In genomic region chrX:6599233-6599632, dm6 we compare ENCODE assay signal across 1 fruit fly cellular context.
TF ChIP-seq lines count a peak whose summit lies in the region.

No protein-coding gene starts in this region.

TF ChIP-seq in whole organism, embryonic, 481 proteins besides CTCF, POLR2A, EP300 and RAD21 (continued from another document and continues in another):
- TF ChIP-seq GATAe (GFP tag; conservative IDR thresholded peaks at IDR 0.05; lab: Robert Waterston, UW), result peak; percentile 86
- no peak for TF ChIP-seq crp (GFP tag; optimal IDR thresholded peaks at IDR 0.05; lab: Kevin White, UChicago)
- TF ChIP-seq CG12299 (tag; optimal IDR thresholded peaks at IDR 0.05; lab: Kevin White, UChicago), result no peak
- TF ChIP-seq CG9817 (tag; optimal IDR thresholded peaks at IDR 0.05; lab: Kevin White, UChicago), result no peak
- no peak for TF ChIP-seq Poxn (GFP tag; IDR thresholded peaks at IDR 0.05; lab: Robert Waterston, UW)
- no peak for TF ChIP-seq twi (tag; optimal IDR thresholded peaks at IDR 0.05; lab: Kevin White, UChicago)
- TF ChIP-seq sd (tag; optimal IDR thresholded peaks at IDR 0.05; lab: Kevin White, UChicago), result no peak
- peak; percentile 23 for TF ChIP-seq CoRest (tag; optimal IDR thresholded peaks at IDR 0.05; lab: Kevin White, UChicago)
- peak; percentile 70 for TF ChIP-seq Dp (GFP tag; optimal IDR thresholded peaks at IDR 0.05; lab: Kevin White, UChicago)
- no peak for TF ChIP-seq CHES-1-like (GFP tag; optimal IDR thresholded peaks at IDR 0.05; lab: Kevin White, UChicago)
- peak; percentile 95 for TF ChIP-seq CG11695 (GFP tag; IDR thresholded peaks at IDR 0.05; lab: Robert Waterston, UW)
- TF ChIP-seq pita (GFP tag; optimal IDR thresholded peaks at IDR 0.05; lab: Kevin White, UChicago), result no peak
- peak; percentile 76 for TF ChIP-seq Blimp-1 (GFP tag; optimal IDR thresholded peaks at IDR 0.05; lab: Kevin White, UChicago)
- no peak for TF ChIP-seq CG30020 (tag; optimal IDR thresholded peaks at IDR 0.05; lab: Kevin White, UChicago)
- no peak for TF ChIP-seq fd102C (GFP tag; optimal IDR thresholded peaks at IDR 0.05; lab: Kevin White, UChicago)
- no peak for TF ChIP-seq gcm2 (GFP tag; optimal IDR thresholded peaks at IDR 0.05; lab: Kevin White, UChicago)
- peak; percentile 90 for TF ChIP-seq CG12744 (GFP tag; optimal IDR thresholded peaks at IDR 0.05; lab: Kevin White, UChicago)
- TF ChIP-seq CG14667 (GFP tag; IDR thresholded peaks at IDR 0.05; lab: Robert Waterston, UW), result peak; percentile 97
- TF ChIP-seq Ets97D (GFP tag; optimal IDR thresholded peaks at IDR 0.05; lab: Kevin White, UChicago), result peak; percentile 70
- TF ChIP-seq danr (GFP tag; IDR thresholded peaks at IDR 0.05; lab: Robert Waterston, UW), result peak; percentile 95
- peak; percentile 87 for TF ChIP-seq cwo (GFP tag; optimal IDR thresholded peaks at IDR 0.05; lab: Kevin White, UChicago)
- peak; percentile 71 for TF ChIP-seq exex (tag; optimal IDR thresholded peaks at IDR 0.05; lab: Kevin White, UChicago)
- peak; percentile 87 for TF ChIP-seq CG33213 (GFP tag; optimal IDR thresholded peaks at IDR 0.05; lab: Kevin White, UChicago)
- peak; percentile 90 for TF ChIP-seq CG4404 (GFP tag; IDR thresholded peaks at IDR 0.05; lab: Robert Waterston, UW)
- no peak for TF ChIP-seq CG7556 (GFP tag; optimal IDR thresholded peaks at IDR 0.05; lab: Kevin White, UChicago)
- peak; percentile 99 for TF ChIP-seq Rfx (GFP tag; IDR thresholded peaks at IDR 0.05; lab: Robert Waterston, UW)
- peak; percentile 96 for TF ChIP-seq CG2199 (GFP tag; IDR thresholded peaks at IDR 0.05; lab: Robert Waterston, UW)
- TF ChIP-seq gfzf (GFP tag; optimal IDR thresholded peaks at IDR 0.05; lab: Kevin White, UChicago), result peak; percentile 20
- TF ChIP-seq insv (GFP tag; optimal IDR thresholded peaks at IDR 0.05; lab: Kevin White, UChicago), result no peak
- no peak for TF ChIP-seq hb (GFP tag; IDR thresholded peaks at IDR 0.05; lab: Robert Waterston, UW; ENCODE audit: partially characterized antibody)
- TF ChIP-seq CG8924 (tag; optimal IDR thresholded peaks at IDR 0.05; lab: Kevin White, UChicago), result no peak
- TF ChIP-seq CG11504 (tag; optimal IDR thresholded peaks at IDR 0.05; lab: Kevin White, UChicago), result peak; percentile 83
- peak; percentile 98 for TF ChIP-seq Ada2b (GFP tag; IDR thresholded peaks at IDR 0.05; lab: Robert Waterston, UW)
- peak; percentile 42; the same call in 1 of the 2 replicates for TF ChIP-seq wor (GFP tag; IDR thresholded peaks at IDR 0.05; lab: Robert Waterston, UW)
- TF ChIP-seq CG9876 (GFP tag; optimal IDR thresholded peaks at IDR 0.05; lab: Kevin White, UChicago), result no peak
- TF ChIP-seq Taf1 (GFP tag; IDR thresholded peaks at IDR 0.05; lab: Robert Waterston, UW), result peak; percentile 97
- no peak for TF ChIP-seq psq (GFP tag; optimal IDR thresholded peaks at IDR 0.05; lab: Kevin White, UChicago)
- no peak for TF ChIP-seq Dfd (GFP tag; optimal IDR thresholded peaks at IDR 0.05; lab: Kevin White, UChicago)
- TF ChIP-seq fd64A (GFP tag; optimal IDR thresholded peaks at IDR 0.05; lab: Kevin White, UChicago), result peak; percentile 15
- no peak for TF ChIP-seq CG16815 (GFP tag; optimal IDR thresholded peaks at IDR 0.05; lab: Kevin White, UChicago)
- TF ChIP-seq slbo (GFP tag; IDR thresholded peaks at IDR 0.05; lab: Robert Waterston, UW), result no peak
- peak; percentile 90 for TF ChIP-seq ci (GFP tag; IDR thresholded peaks at IDR 0.05; lab: Robert Waterston, UW)
- peak; percentile 82 for TF ChIP-seq CG4854 (GFP tag; optimal IDR thresholded peaks at IDR 0.05; lab: Kevin White, UChicago)
- TF ChIP-seq MESR4 (GFP tag; optimal IDR thresholded peaks at IDR 0.05; lab: Kevin White, UChicago), result peak; percentile 7
- peak; percentile 65 for TF ChIP-seq croc (GFP tag; conservative IDR thresholded peaks at IDR 0.05; lab: Robert Waterston, UW)
- no peak for TF ChIP-seq TFAM (GFP tag; optimal IDR thresholded peaks at IDR 0.05; lab: Kevin White, UChicago)
- no peak for TF ChIP-seq CG3065 (GFP tag; optimal IDR thresholded peaks at IDR 0.05; lab: Kevin White, UChicago)
- TF ChIP-seq CG14014 (GFP tag; IDR thresholded peaks at IDR 0.05; lab: Robert Waterston, UW), result peak; percentile 98
- TF ChIP-seq CG15601 (tag; optimal IDR thresholded peaks at IDR 0.05; lab: Kevin White, UChicago), result no peak
- TF ChIP-seq Adf1 (GFP tag; IDR thresholded peaks at IDR 0.05; lab: Robert Waterston, UW), result peak; percentile 68
- TF ChIP-seq E2f1 (GFP tag; IDR thresholded peaks at IDR 0.05; lab: Robert Waterston, UW), result peak; percentile 98
- TF ChIP-seq ham (GFP tag; IDR thresholded peaks at IDR 0.05; lab: Robert Waterston, UW), result no peak
- peak; percentile 97 for TF ChIP-seq gce (GFP tag; IDR thresholded peaks at IDR 0.05; lab: Robert Waterston, UW)
- TF ChIP-seq CG16779 (GFP tag; IDR thresholded peaks at IDR 0.05; lab: Robert Waterston, UW), result peak; percentile 91
- peak; percentile 96 for TF ChIP-seq sens-2 (GFP tag; IDR thresholded peaks at IDR 0.05; lab: Robert Waterston, UW)
- peak; percentile 34 for TF ChIP-seq BEAF-32 (GFP tag; optimal IDR thresholded peaks at IDR 0.05; lab: Kevin White, UChicago)
- TF ChIP-seq CG14050 (GFP tag; IDR thresholded peaks at IDR 0.05; lab: Robert Waterston, UW), result no peak
- TF ChIP-seq Aef1 (GFP tag; IDR thresholded peaks at IDR 0.05; lab: Robert Waterston, UW), result peak; percentile 99
- TF ChIP-seq Awh (GFP tag; IDR thresholded peaks at IDR 0.05; lab: Robert Waterston, UW), result peak; percentile 98
- no peak for TF ChIP-seq Mes4 (GFP tag; optimal IDR thresholded peaks at IDR 0.05; lab: Kevin White, UChicago)
- peak; percentile 77 for TF ChIP-seq Oaz (GFP tag; IDR thresholded peaks at IDR 0.05; lab: Robert Waterston, UW)
- peak; percentile 98 for TF ChIP-seq Drgx (GFP tag; IDR thresholded peaks at IDR 0.05; lab: Robert Waterston, UW)
- TF ChIP-seq Hmx (GFP tag; optimal IDR thresholded peaks at IDR 0.05; lab: Kevin White, UChicago), result peak; percentile 66
- TF ChIP-seq chm (GFP tag; IDR thresholded peaks at IDR 0.05; lab: Robert Waterston, UW), result peak; percentile 85
- TF ChIP-seq bigmax (GFP tag; optimal IDR thresholded peaks at IDR 0.05; lab: Kevin White, UChicago), result no peak
- peak; percentile 99 for TF ChIP-seq CG18011 (GFP tag; optimal IDR thresholded peaks at IDR 0.05; lab: Kevin White, UChicago)
- peak in 1 of 3 experiments; percentile 20 for TF ChIP-seq Stat92E (GFP tag; optimal IDR thresholded peaks at IDR 0.05; lab: Kevin White, UChicago)
- peak; percentile 82 for TF ChIP-seq E2f2 (GFP tag; IDR thresholded peaks at IDR 0.05; lab: Robert Waterston, UW)
- TF ChIP-seq CG8089 (GFP tag; optimal IDR thresholded peaks at IDR 0.05; lab: Kevin White, UChicago), result peak; percentile 78
- TF ChIP-seq CG10274 (GFP tag; optimal IDR thresholded peaks at IDR 0.05; lab: Kevin White, UChicago), result peak; percentile 49
- TF ChIP-seq dmrt11E (tag; optimal IDR thresholded peaks at IDR 0.05; lab: Kevin White, UChicago), result no peak
- peak; percentile 18 for TF ChIP-seq Lhr (GFP tag; optimal IDR thresholded peaks at IDR 0.05; lab: Kevin White, UChicago)
- TF ChIP-seq Hr51 (GFP tag; optimal IDR thresholded peaks at IDR 0.05; lab: Kevin White, UChicago), result no peak
- no peak for TF ChIP-seq CG3407 (GFP tag; optimal IDR thresholded peaks at IDR 0.05; lab: Kevin White, UChicago)
- TF ChIP-seq salm (tag; optimal IDR thresholded peaks at IDR 0.05; lab: Kevin White, UChicago), result no peak
- no peak for TF ChIP-seq Atf-2 (GFP tag; optimal IDR thresholded peaks at IDR 0.05; lab: Kevin White, UChicago)
- peak; percentile 88 for TF ChIP-seq Atf6 (GFP tag; IDR thresholded peaks at IDR 0.05; lab: Robert Waterston, UW)
- TF ChIP-seq Hr78 (GFP tag; optimal IDR thresholded peaks at IDR 0.05; lab: Kevin White, UChicago), result peak in 1 of 2 experiments; percentile 31
- peak; percentile 84 for TF ChIP-seq H15 (GFP tag; IDR thresholded peaks at IDR 0.05; lab: Robert Waterston, UW)
- TF ChIP-seq CG9609 (GFP tag; optimal IDR thresholded peaks at IDR 0.05; lab: Kevin White, UChicago), result no peak
- TF ChIP-seq ranshi (GFP tag; IDR thresholded peaks at IDR 0.05; lab: Robert Waterston, UW), result peak; percentile 99
- peak; percentile 79 for TF ChIP-seq CG10267 (tag; optimal IDR thresholded peaks at IDR 0.05; lab: Kevin White, UChicago)
- peak; percentile 47 for TF ChIP-seq nerfin-1 (tag; optimal IDR thresholded peaks at IDR 0.05; lab: Kevin White, UChicago)
- peak; percentile 83 for TF ChIP-seq CG15011 (GFP tag; optimal IDR thresholded peaks at IDR 0.05; lab: Kevin White, UChicago)
- TF ChIP-seq CG2889 (GFP tag; IDR thresholded peaks at IDR 0.05; lab: Robert Waterston, UW), result no peak
- TF ChIP-seq CG4617 (GFP tag; optimal IDR thresholded peaks at IDR 0.05; lab: Kevin White, UChicago; ENCODE audit: borderline replicate concordance), result peak; percentile 29
- no peak for TF ChIP-seq CG16863 (GFP tag; optimal IDR thresholded peaks at IDR 0.05; lab: Kevin White, UChicago)
- TF ChIP-seq cato (GFP tag; optimal IDR thresholded peaks at IDR 0.05; lab: Kevin White, UChicago; ENCODE audit: borderline replicate concordance), result peak; percentile 70
- peak; percentile 93 for TF ChIP-seq CG2678 (tag; optimal IDR thresholded peaks at IDR 0.05; lab: Kevin White, UChicago)
- no peak for TF ChIP-seq yki (optimal IDR thresholded peaks at IDR 0.05; lab: Kevin White, UChicago)
- TF ChIP-seq Spps (tag; optimal IDR thresholded peaks at IDR 0.05; lab: Kevin White, UChicago), result peak; percentile 58
- peak; percentile 84 for TF ChIP-seq ems (GFP tag; optimal IDR thresholded peaks at IDR 0.05; lab: Kevin White, UChicago)
- TF ChIP-seq CG4424 (GFP tag; optimal IDR thresholded peaks at IDR 0.05; lab: Kevin White, UChicago), result peak; percentile 86
- no peak for TF ChIP-seq hbn (GFP tag; IDR thresholded peaks at IDR 0.05; lab: Robert Waterston, UW; ENCODE audit: partially characterized antibody)
- no peak for TF ChIP-seq CG18619 (GFP tag; optimal IDR thresholded peaks at IDR 0.05; lab: Kevin White, UChicago)
- peak; percentile 30; the same call in 1 of the 3 replicates for TF ChIP-seq knrl (GFP tag; IDR thresholded peaks at IDR 0.05; lab: Robert Waterston, UW; ENCODE audit: partially characterized antibody)
- TF ChIP-seq tll (GFP tag; optimal IDR thresholded peaks at IDR 0.05; lab: Kevin White, UChicago), result no peak
- TF ChIP-seq ERR (GFP tag; optimal IDR thresholded peaks at IDR 0.05; lab: Kevin White, UChicago), result peak; percentile 89
- peak; percentile 95 for TF ChIP-seq CG6175 (GFP tag; IDR thresholded peaks at IDR 0.05; lab: Robert Waterston, UW)
- peak; percentile 92 for TF ChIP-seq ken (GFP tag; IDR thresholded peaks at IDR 0.05; lab: Robert Waterston, UW)
- peak; percentile 85 for TF ChIP-seq CG7987 (GFP tag; optimal IDR thresholded peaks at IDR 0.05; lab: Kevin White, UChicago)
- peak; percentile 52; the same call in 1 of the 2 replicates for TF ChIP-seq lmd (GFP tag; IDR thresholded peaks at IDR 0.05; lab: Robert Waterston, UW)
- peak; percentile 98 for TF ChIP-seq CG11247 (GFP tag; IDR thresholded peaks at IDR 0.05; lab: Robert Waterston, UW)
- peak; percentile 96 for TF ChIP-seq sens (GFP tag; lab: Kevin White, UChicago)
- TF ChIP-seq CG1792 (GFP tag; optimal IDR thresholded peaks at IDR 0.05; lab: Kevin White, UChicago), result peak; percentile 76
- TF ChIP-seq CG13894 (tag; optimal IDR thresholded peaks at IDR 0.05; lab: Kevin White, UChicago), result peak; percentile 89
- peak; percentile 94 for TF ChIP-seq CG18599 (GFP tag; optimal IDR thresholded peaks at IDR 0.05; lab: Kevin White, UChicago)
- TF ChIP-seq CG7271 (tag; optimal IDR thresholded peaks at IDR 0.05; lab: Kevin White, UChicago), result peak; percentile 65
- TF ChIP-seq Trl (optimal IDR thresholded peaks at IDR 0.05; lab: Kevin White, UChicago), result peak in 1 of 2 experiments; percentile 1
- TF ChIP-seq Trl (GFP tag; optimal IDR thresholded peaks at IDR 0.05; lab: Kevin White, UChicago), result peak; percentile 93
- TF ChIP-seq Abd-B (GFP tag; optimal IDR thresholded peaks at IDR 0.05; lab: Kevin White, UChicago), result peak; percentile 73
- peak; percentile 87 for TF ChIP-seq nmo (GFP tag; optimal IDR thresholded peaks at IDR 0.05; lab: Kevin White, UChicago)
- TF ChIP-seq disco-r (GFP tag; optimal IDR thresholded peaks at IDR 0.05; lab: Kevin White, UChicago), result no peak
- TF ChIP-seq zf30C (GFP tag; optimal IDR thresholded peaks at IDR 0.05; lab: Kevin White, UChicago), result no peak
- no peak for TF ChIP-seq az2 (GFP tag; optimal IDR thresholded peaks at IDR 0.05; lab: Kevin White, UChicago)
- TF ChIP-seq CG7745 (tag; optimal IDR thresholded peaks at IDR 0.05; lab: Kevin White, UChicago), result no peak
- TF ChIP-seq CG3838 (GFP tag; optimal IDR thresholded peaks at IDR 0.05; lab: Kevin White, UChicago), result no peak
- TF ChIP-seq Gug (GFP tag; IDR thresholded peaks at IDR 0.05; lab: Robert Waterston, UW), result peak; percentile 96
- TF ChIP-seq ap (GFP tag; IDR thresholded peaks at IDR 0.05; lab: Robert Waterston, UW), result peak; percentile 72
- TF ChIP-seq aop (GFP tag; IDR thresholded peaks at IDR 0.05; lab: Robert Waterston, UW), result peak; percentile 90
- peak; percentile 91 for TF ChIP-seq CG12155 (GFP tag; optimal IDR thresholded peaks at IDR 0.05; lab: Kevin White, UChicago)
- peak; percentile 93 for TF ChIP-seq bcd (GFP tag; optimal IDR thresholded peaks at IDR 0.05; lab: Kevin White, UChicago)
- TF ChIP-seq nom (GFP tag; optimal IDR thresholded peaks at IDR 0.05; lab: Kevin White, UChicago), result peak; percentile 41
- TF ChIP-seq Hr39 (optimal IDR thresholded peaks at IDR 0.05; lab: Kevin White, UChicago), result no peak
- peak; percentile 80 for TF ChIP-seq Optix (GFP tag; IDR thresholded peaks at IDR 0.05; lab: Robert Waterston, UW)
- peak; percentile 94 for TF ChIP-seq dimm (GFP tag; IDR thresholded peaks at IDR 0.05; lab: Robert Waterston, UW)
- TF ChIP-seq CG33557 (GFP tag; optimal IDR thresholded peaks at IDR 0.05; lab: Kevin White, UChicago), result no peak
- peak; percentile 80 for TF ChIP-seq BtbVII (GFP tag; optimal IDR thresholded peaks at IDR 0.05; lab: Kevin White, UChicago)
- TF ChIP-seq HLH54F (GFP tag; optimal IDR thresholded peaks at IDR 0.05; lab: Kevin White, UChicago), result peak; percentile 85
- TF ChIP-seq chif (GFP tag; optimal IDR thresholded peaks at IDR 0.05; lab: Kevin White, UChicago), result peak in 1 of 2 experiments; percentile 39
- TF ChIP-seq pzg (GFP tag; optimal IDR thresholded peaks at IDR 0.05; lab: Kevin White, UChicago), result peak; percentile 72
- TF ChIP-seq CG17612 (GFP tag; IDR thresholded peaks at IDR 0.05; lab: Robert Waterston, UW), result peak; percentile 94
- no peak for TF ChIP-seq Bdp1 (GFP tag; optimal IDR thresholded peaks at IDR 0.05; lab: Kevin White, UChicago)
- TF ChIP-seq org-1 (GFP tag; optimal IDR thresholded peaks at IDR 0.05; lab: Kevin White, UChicago), result peak; percentile 18
- no peak for TF ChIP-seq Nf-YB (GFP tag; optimal IDR thresholded peaks at IDR 0.05; lab: Kevin White, UChicago)
